Worm (Caenorhabditis elegans) whole organism, mixed stage, embryonic: ENCODE data around the gene F42A10.9.

Experiments used
- M03D4.4 ChIP-seq: sonication (generic microtip); optimal IDR thresholded peaks from 2 replicates; lab custom pipeline; 2017; ENCODE audit warnings: mild to moderate bottlenecking, missing genetic modification characterization, missing compliant biosample characterization
- bed-3 ChIP-seq: fragments of 200-800 bp; sonication (Bioruptor generic); optimal IDR thresholded peaks from 3 replicates; lab custom pipeline; 2018; ENCODE audit warnings: mild to moderate bottlenecking, missing genetic modification characterization, moderate library complexity, missing compliant biosample characterization
- blmp-1 ChIP-seq: fragments of 150-350 bp; optimal IDR thresholded peaks from 2 replicates; lab custom pipeline; 2014; ENCODE audit warnings: missing biosample characterization, missing genetic modification characterization
- ceh-43 ChIP-seq: fragments of 200-800 bp; sonication (Bioruptor generic); optimal IDR thresholded peaks from 2 replicates; lab custom pipeline; 2018; ENCODE audit warnings: mild to moderate bottlenecking, missing genetic modification characterization, moderate library complexity, missing compliant biosample characterization
- ceh-83 ChIP-seq: fragments of 200-800 bp; sonication (Bioruptor generic); optimal IDR thresholded peaks from 2 replicates; lab custom pipeline; 2018; ENCODE audit warnings: mild to moderate bottlenecking, missing genetic modification characterization, missing compliant biosample characterization
- ces-1 ChIP-seq: fragments of 150-350 bp; optimal IDR thresholded peaks from 2 replicates; lab custom pipeline; 2014; ENCODE audit warnings: missing biosample characterization, missing genetic modification reagents, missing genetic modification characterization
- cnd-1 ChIP-seq: fragments of 200-800 bp; sonication (Bioruptor generic); optimal IDR thresholded peaks from 2 replicates; lab custom pipeline; 2018; ENCODE audit warnings: mild to moderate bottlenecking, missing genetic modification characterization, missing compliant biosample characterization
- drap-1 ChIP-seq: fragments of 200-800 bp; sonication (Bioruptor generic); optimal IDR thresholded peaks from 3 replicates; lab custom pipeline; 2018; ENCODE audit warnings: mild to moderate bottlenecking, missing genetic modification characterization, missing compliant biosample characterization
- elt-1 ChIP-seq: sonication (generic microtip); optimal IDR thresholded peaks from 2 replicates; lab custom pipeline; 2017; ENCODE audit warnings: missing genetic modification characterization, mild to moderate bottlenecking, missing compliant biosample characterization, antibody characterized with exemption, moderate library complexity, borderline replicate concordance; ENCODE audit not compliant: insufficient read depth
- elt-3 ChIP-seq: fragments of 150-350 bp; optimal IDR thresholded peaks from 2 replicates; lab custom pipeline; 2014; ENCODE audit warnings: missing biosample characterization, missing genetic modification characterization
- flh-1 ChIP-seq: fragments of 200-800 bp; sonication (Bioruptor generic); optimal IDR thresholded peaks from 2 replicates; lab custom pipeline; 2018; ENCODE audit warnings: mild to moderate bottlenecking, missing genetic modification characterization, moderate library complexity, missing compliant biosample characterization
- ham-2 ChIP-seq: fragments of 200-800 bp; sonication (Bioruptor generic); optimal IDR thresholded peaks from 2 replicates; lab custom pipeline; 2018; ENCODE audit warnings: mild to moderate bottlenecking, missing genetic modification characterization, missing compliant biosample characterization
- lin-13 ChIP-seq: fragments of 150-350 bp; optimal IDR thresholded peaks from 2 replicates; lab custom pipeline; 2014; ENCODE audit warnings: missing biosample characterization, missing genetic modification characterization
- lsy-2 ChIP-seq: fragments of 150-350 bp; optimal IDR thresholded peaks from 2 replicates; lab custom pipeline; 2014; ENCODE audit warnings: missing biosample characterization, missing genetic modification characterization
- mab-5 ChIP-seq: fragments of 150-350 bp; optimal IDR thresholded peaks from 2 replicates; lab custom pipeline; 2014; ENCODE audit warnings: missing biosample characterization, missing genetic modification characterization
- mep-1 ChIP-seq: fragments of 150-350 bp; optimal IDR thresholded peaks from 2 replicates; lab custom pipeline; 2017; ENCODE audit warnings: missing biosample characterization, missing genetic modification reagents, missing genetic modification characterization, inconsistent platforms
- mls-2 ChIP-seq: sonication (generic microtip); optimal IDR thresholded peaks from 2 replicates; lab custom pipeline; 2016; ENCODE audit warnings: mild to moderate bottlenecking, missing genetic modification characterization, moderate library complexity, missing compliant biosample characterization
- nhr-12 ChIP-seq: fragments of 150-350 bp; optimal IDR thresholded peaks from 2 replicates; lab custom pipeline; 2014; ENCODE audit warnings: missing biosample characterization, missing genetic modification characterization
- nhr-2 ChIP-seq: fragments of 150-350 bp; optimal IDR thresholded peaks from 2 replicates; lab custom pipeline; 2014; ENCODE audit warnings: missing biosample characterization, missing genetic modification characterization
- nhr-237 ChIP-seq: fragments of 150-350 bp; optimal IDR thresholded peaks from 2 replicates; lab custom pipeline; 2014; ENCODE audit warnings: missing biosample characterization, missing genetic modification characterization
- nhr-28 ChIP-seq: fragments of 150-350 bp; optimal IDR thresholded peaks from 2 replicates; lab custom pipeline; 2014; ENCODE audit warnings: missing biosample characterization, missing genetic modification characterization
- nhr-76 ChIP-seq: sonication (generic microtip); optimal IDR thresholded peaks from 2 replicates; lab custom pipeline; 2017; ENCODE audit warnings: missing biosample characterization, missing genetic modification characterization
- pha-4 ChIP-seq: fragments of 150-350 bp; optimal IDR thresholded peaks from 2 replicates; lab custom pipeline; 2018; ENCODE audit warnings: missing biosample characterization, missing genetic modification reagents, missing genetic modification characterization
- snpc-4 ChIP-seq: fragments of 150-350 bp; optimal IDR thresholded peaks from 2 replicates; lab custom pipeline; 2014; ENCODE audit warnings: missing biosample characterization, missing genetic modification characterization
- sptf-1 ChIP-seq: sonication (generic microtip); optimal IDR thresholded peaks from 2 replicates; lab custom pipeline; 2017; ENCODE audit warnings: mild to moderate bottlenecking, missing genetic modification characterization, moderate library complexity, missing compliant biosample characterization
- tbx-8 ChIP-seq: fragments of 200-800 bp; sonication (Bioruptor generic); optimal IDR thresholded peaks from 2 replicates; lab custom pipeline; 2018; ENCODE audit warnings: mild to moderate bottlenecking, missing genetic modification characterization, moderate library complexity, missing compliant biosample characterization
- unc-120 ChIP-seq: sonication (generic microtip); optimal IDR thresholded peaks from 2 replicates; lab custom pipeline; 2017; ENCODE audit warnings: missing genetic modification characterization, missing compliant biosample characterization; ENCODE audit not compliant: poor library complexity, severe bottlenecking
- unc-39 ChIP-seq: fragments of 150-350 bp; optimal IDR thresholded peaks from 2 replicates; lab custom pipeline; 2014; ENCODE audit warnings: missing biosample characterization, missing genetic modification characterization
- unc-62 ChIP-seq: fragments of 150-350 bp; optimal IDR thresholded peaks from 2 replicates; lab custom pipeline; 2014; ENCODE audit warnings: missing biosample characterization, missing genetic modification reagents, missing genetic modification characterization
- zip-8 ChIP-seq: fragments of 150-350 bp; optimal IDR thresholded peaks from 2 replicates; lab custom pipeline; 2014; ENCODE audit warnings: missing biosample characterization, missing genetic modification characterization
- ztf-11 ChIP-seq: fragments of 150-350 bp; optimal IDR thresholded peaks from 2 replicates; lab custom pipeline; 2014; ENCODE audit warnings: missing biosample characterization, missing genetic modification characterization

Gene F42A10.9

DNA sequence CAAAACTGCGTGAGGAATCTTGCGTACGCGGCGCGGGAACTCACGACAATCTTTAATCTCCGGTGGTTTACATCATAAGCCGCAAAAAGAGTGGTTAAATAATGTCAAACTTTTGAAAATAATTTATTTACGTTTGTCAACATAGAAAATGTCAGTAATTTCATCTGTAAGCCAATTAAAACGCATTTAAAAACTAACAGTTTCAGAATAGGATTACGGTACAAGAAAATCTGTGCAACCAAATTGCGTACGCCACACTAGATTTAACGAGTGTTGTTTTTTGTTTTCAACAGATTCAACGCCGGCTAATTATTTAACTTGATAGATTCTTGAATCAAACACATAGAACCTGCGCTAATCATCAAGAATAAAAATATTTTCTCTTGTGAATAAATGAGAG lies 23.6 kb upstream of the F42A10.9 start:
- no peak for TF ChIP-seq pha-4 (tag; lab: Kevin White, UChicago)

- TF ChIP-seq ceh-83: no peak
- no peak for TF ChIP-seq nhr-237 (tag; lab: Kevin White, UChicago)
- no peak for TF ChIP-seq sptf-1 (tag; lab: Kevin White, UChicago)
- no peak for TF ChIP-seq M03D4.4
- TF ChIP-seq nhr-28: no peak
- no peak for TF ChIP-seq elt-3 (tag; lab: Kevin White, UChicago)
- no peak for TF ChIP-seq mab-5 (tag; lab: Kevin White, UChicago)
- TF ChIP-seq unc-39: no peak
- TF ChIP-seq unc-120 (tag; lab: Kevin White, UChicago): no peak
- no peak for TF ChIP-seq ztf-11 (tag; lab: Kevin White, UChicago)
These were observed 22.8 kb upstream of the F42A10.9 start for ce11 chrIII:6141532-6141931.

- TF ChIP-seq tbx-8 (GFP tag; lab: Kevin White, UChicago) (no peak), bed-3 (GFP tag; lab: Kevin White, UChicago) (no peak), nhr-2 (tag; lab: Kevin White, UChicago) (no peak), unc-62 (no peak), lsy-2 (no peak), cnd-1 (tag; lab: Kevin White, UChicago) (no peak), ceh-43 (no peak), ham-2 (GFP tag; lab: Kevin White, UChicago) (no peak), mls-2 (tag; lab: Kevin White, UChicago) (no peak), zip-8 (tag; lab: Kevin White, UChicago) (no peak), nhr-237 (tag; lab: Kevin White, UChicago) (no peak), nhr-28 (no peak), nhr-12 (tag; lab: Kevin White, UChicago) (no peak), flh-1 (GFP tag; lab: Kevin White, UChicago) (no peak), ces-1 (GFP tag; lab: Kevin White, UChicago) (no peak), nhr-76 (tag; lab: Kevin White, UChicago) (no peak), M03D4.4 (no peak), ceh-83 (no peak), unc-39 (no peak), elt-1 (tag; lab: Kevin White, UChicago) (no peak)
These were observed 19.9 kb upstream of the F42A10.9 start for ce11 chrIII:6144390-6144962.

DNA sequence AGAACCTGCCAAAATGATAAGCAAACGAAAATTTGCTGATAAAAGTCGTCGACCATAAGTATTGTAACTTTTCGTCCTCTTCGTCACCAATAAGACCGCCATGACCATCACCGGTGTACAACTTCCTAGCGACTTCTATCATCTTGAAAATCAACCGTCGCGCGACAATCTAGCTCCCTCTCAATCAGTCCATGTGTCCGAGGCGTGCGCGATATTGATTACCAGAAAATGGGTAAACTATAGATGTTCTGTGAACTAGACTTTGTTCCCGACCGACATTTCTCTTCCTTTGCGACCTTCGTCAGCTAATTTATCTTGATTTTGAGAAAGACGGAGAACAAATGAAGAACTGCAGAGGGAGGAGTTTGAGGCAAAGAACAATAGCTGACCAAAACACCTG lies 19.1 kb upstream of the F42A10.9 start:
- no peak for TF ChIP-seq ztf-11 (tag; lab: Kevin White, UChicago)
- no peak for TF ChIP-seq ceh-43
- no peak for TF ChIP-seq nhr-28
- no peak for TF ChIP-seq ceh-83
- no peak for TF ChIP-seq mls-2 (tag; lab: Kevin White, UChicago)
- no peak for TF ChIP-seq nhr-12 (tag; lab: Kevin White, UChicago)
- TF ChIP-seq blmp-1 (tag; lab: Kevin White, UChicago): no peak
- no peak for TF ChIP-seq elt-3 (tag; lab: Kevin White, UChicago)

- no peak for TF ChIP-seq pha-4 (tag; lab: Kevin White, UChicago)
- TF ChIP-seq unc-62: no peak
- TF ChIP-seq nhr-2 (tag; lab: Kevin White, UChicago): no peak
- TF ChIP-seq snpc-4 (tag; lab: Kevin White, UChicago): no peak
- TF ChIP-seq tbx-8 (GFP tag; lab: Kevin White, UChicago): no peak
- TF ChIP-seq mep-1 (tag; lab: Kevin White, UChicago): no peak
- no peak for TF ChIP-seq drap-1 (GFP tag; lab: Kevin White, UChicago)
- TF ChIP-seq M03D4.4: no peak
- no peak for TF ChIP-seq nhr-76 (tag; lab: Kevin White, UChicago)
- TF ChIP-seq nhr-28: no peak
- TF ChIP-seq mls-2 (tag; lab: Kevin White, UChicago): no peak
- no peak for TF ChIP-seq lin-13 (tag; lab: Kevin White, UChicago)
- TF ChIP-seq mab-5 (tag; lab: Kevin White, UChicago): no peak
- no peak for TF ChIP-seq elt-1 (tag; lab: Kevin White, UChicago)
- TF ChIP-seq elt-3 (tag; lab: Kevin White, UChicago): no peak
- no peak for TF ChIP-seq zip-8 (tag; lab: Kevin White, UChicago)
- TF ChIP-seq ceh-83: no peak
- no peak for TF ChIP-seq unc-120 (tag; lab: Kevin White, UChicago)
- TF ChIP-seq unc-39: no peak
- no peak for TF ChIP-seq sptf-1 (tag; lab: Kevin White, UChicago)
These were observed 18.5 kb upstream of the F42A10.9 start, which contains the start of gene Y42G9A.3 for ce11 chrIII:6145896-6146295. Gene Y42G9A.3, plus strand, starts transcription at chrIII:6146258.
